Worm (Caenorhabditis elegans) whole organism, L2 larva: ENCODE measurements around the gene F44F4.3.
"Not testable (repeated sequence)": the region's sequence is repeated elsewhere in the genome, so short reads cannot be mapped to it uniquely, and the experiment has no call there.

Experiments
- C34F6.9 ChIP-seq: fragments of 150-350 bp; optimal IDR thresholded peaks from 2 replicates; lab custom pipeline; 2014; ENCODE audit warnings: missing biosample characterization, missing genetic modification characterization
- F13H6.1 ChIP-seq: sonication (generic microtip); optimal IDR thresholded peaks from 2 replicates; lab custom pipeline; 2016; ENCODE audit warnings: missing genetic modification characterization, missing compliant biosample characterization
- Y55F3AM.14 ChIP-seq: fragments of 200-800 bp; sonication (Bioruptor generic); optimal IDR thresholded peaks from 2 replicates; lab custom pipeline; 2018; ENCODE audit warnings: mild to moderate bottlenecking, missing genetic modification characterization, missing compliant biosample characterization
- blmp-1 ChIP-seq: sonication (generic microtip); optimal IDR thresholded peaks from 2 replicates; lab custom pipeline; 2017; ENCODE audit warnings: missing genetic modification characterization, mild to moderate bottlenecking, missing compliant biosample characterization, antibody characterized with exemption, moderate library complexity; ENCODE audit not compliant: insufficient read depth
- ceh-16 ChIP-seq: fragments of 150-350 bp; optimal IDR thresholded peaks from 2 replicates; lab custom pipeline; 2014; ENCODE audit warnings: missing biosample characterization, missing genetic modification characterization
- dmd-4 ChIP-seq: sonication (generic microtip); optimal IDR thresholded peaks from 2 replicates; lab custom pipeline; 2017; ENCODE audit warnings: missing biosample characterization, missing genetic modification characterization
- egl-27 ChIP-seq: sonication (generic microtip); optimal IDR thresholded peaks from 3 replicates; lab custom pipeline; 2017; ENCODE audit warnings: missing biosample characterization, missing genetic modification reagents, missing genetic modification characterization
- elt-3 ChIP-seq: sonication (generic microtip); optimal IDR thresholded peaks from 2 replicates; lab custom pipeline; 2017; ENCODE audit warnings: missing biosample characterization, missing genetic modification characterization
- fos-1 ChIP-seq: fragments of 150-350 bp; optimal IDR thresholded peaks from 2 replicates; lab custom pipeline; 2014; ENCODE audit warnings: missing biosample characterization, missing genetic modification characterization
- gmeb-1 ChIP-seq: fragments of 150-350 bp; optimal IDR thresholded peaks from 2 replicates; lab custom pipeline; 2014; ENCODE audit warnings: missing biosample characterization, missing genetic modification characterization
- lin-11 ChIP-seq: fragments of 150-350 bp; sonication (generic microtip); optimal IDR thresholded peaks from 2 replicates; lab custom pipeline; 2014; ENCODE audit warnings: missing biosample characterization, missing genetic modification characterization, inconsistent platforms, mixed read lengths
- lin-13 ChIP-seq: fragments of 150-350 bp; optimal IDR thresholded peaks from 2 replicates; lab custom pipeline; 2014; ENCODE audit warnings: missing biosample characterization, missing genetic modification reagents, missing genetic modification characterization
- lin-39 ChIP-seq: fragments of 150-350 bp; optimal IDR thresholded peaks from 2 replicates; lab custom pipeline; 2014; ENCODE audit warnings: missing biosample characterization, missing genetic modification reagents, missing genetic modification characterization
- lsy-2 ChIP-seq, 2 experiments: fragments of 150-350 bp in 1 of 2; sonication (generic microtip) in 1 of 2; optimal IDR thresholded peaks; 2 replicates each; lab custom pipeline; 2014 to 2017; ENCODE audit warnings: missing biosample characterization in 2 of 2, missing genetic modification characterization in 2 of 2
- mab-5 ChIP-seq: fragments of 150-350 bp; optimal IDR thresholded peaks from 2 replicates; lab custom pipeline; 2014; ENCODE audit warnings: missing biosample characterization, missing genetic modification characterization
- mbf-1 ChIP-seq: sonication (generic microtip); optimal IDR thresholded peaks from 2 replicates; lab custom pipeline; 2017; ENCODE audit warnings: missing biosample characterization, missing genetic modification characterization
- mdl-1 ChIP-seq, 2 experiments: fragments of 150-350 bp in 1 of 2; sonication (generic microtip) in 1 of 2; optimal IDR thresholded peaks; 2 replicates each; lab custom pipeline; 2017; ENCODE audit warnings: missing biosample characterization in 2 of 2, missing genetic modification characterization in 2 of 2
- nhr-10 ChIP-seq: sonication (generic microtip); optimal IDR thresholded peaks from 2 replicates; lab custom pipeline; 2017; ENCODE audit warnings: missing biosample characterization, missing genetic modification characterization
- nhr-11 ChIP-seq: fragments of 150-350 bp; optimal IDR thresholded peaks from 2 replicates; lab custom pipeline; 2014; ENCODE audit warnings: missing biosample characterization, missing genetic modification characterization
- nhr-12 ChIP-seq: fragments of 150-350 bp; optimal IDR thresholded peaks from 2 replicates; lab custom pipeline; 2014; ENCODE audit warnings: missing biosample characterization, missing genetic modification characterization
- nhr-129 ChIP-seq: fragments of 150-350 bp; optimal IDR thresholded peaks from 2 replicates; lab custom pipeline; 2014; ENCODE audit warnings: missing biosample characterization, missing genetic modification characterization
- nhr-23 ChIP-seq: fragments of 150-350 bp; optimal IDR thresholded peaks from 2 replicates; lab custom pipeline; 2014; ENCODE audit warnings: missing biosample characterization, missing genetic modification reagents, missing genetic modification characterization
- nhr-237 ChIP-seq: fragments of 150-350 bp; optimal IDR thresholded peaks from 2 replicates; lab custom pipeline; 2014; ENCODE audit warnings: missing biosample characterization, missing genetic modification characterization
- nhr-25 ChIP-seq: fragments of 150-350 bp; sonication (generic microtip); optimal IDR thresholded peaks from 3 replicates; lab custom pipeline; 2014; ENCODE audit warnings: missing biosample characterization, missing genetic modification characterization
- nhr-77 ChIP-seq: fragments of 150-350 bp; optimal IDR thresholded peaks from 2 replicates; lab custom pipeline; 2014; ENCODE audit warnings: missing biosample characterization, missing genetic modification characterization
- peb-1 ChIP-seq: fragments of 150-350 bp; optimal IDR thresholded peaks from 2 replicates; lab custom pipeline; 2014; ENCODE audit warnings: missing biosample characterization, missing genetic modification characterization
- sem-4 ChIP-seq: fragments of 150-350 bp; optimal IDR thresholded peaks from 2 replicates; lab custom pipeline; 2014; ENCODE audit warnings: missing biosample characterization, missing genetic modification reagents, missing genetic modification characterization
- skn-1 ChIP-seq: sonication (generic microtip); optimal IDR thresholded peaks from 2 replicates; lab custom pipeline; 2017; ENCODE audit warnings: missing biosample characterization, missing genetic modification characterization
- sma-9 ChIP-seq, 2 experiments: fragments of 150-350 bp in 1 of 2; sonication (generic microtip) in 1 of 2; optimal IDR thresholded peaks; 2 replicates each; lab custom pipeline; 2014 to 2016; ENCODE audit warnings: missing genetic modification characterization in 2 of 2, mild to moderate bottlenecking in 1 of 2, missing biosample characterization in 1 of 2, missing compliant biosample characterization in 1 of 2, missing genetic modification reagents in 1 of 2, moderate library complexity in 1 of 2
- snpc-4 ChIP-seq: fragments of 150-350 bp; optimal IDR thresholded peaks from 2 replicates; lab custom pipeline; 2014; ENCODE audit warnings: missing biosample characterization, missing genetic modification characterization
- unc-39 ChIP-seq: fragments of 150-350 bp; optimal IDR thresholded peaks from 2 replicates; lab custom pipeline; 2014; ENCODE audit warnings: missing biosample characterization, missing genetic modification characterization
- unc-55 ChIP-seq: fragments of 150-350 bp; sonication (generic microtip); optimal IDR thresholded peaks from 3 replicates; lab custom pipeline; 2014; ENCODE audit warnings: missing biosample characterization, missing genetic modification reagents, missing genetic modification characterization
- ztf-1 ChIP-seq: fragments of 200-800 bp; sonication (Bioruptor generic); conservative IDR thresholded peaks from 2 replicates; pipeline ENCODE4 v1.3.6; 2022; ENCODE audit warnings: missing genetic modification characterization, missing compliant biosample characterization
- ztf-11 ChIP-seq: sonication (generic microtip); optimal IDR thresholded peaks from 2 replicates; lab custom pipeline; 2017; ENCODE audit warnings: missing biosample characterization, missing genetic modification characterization

Gene F44F4.3

ce11 chrII:10904379-10904778 lies 18.7 kb upstream of the F44F4.3 start, which contains the start of gene sra-12:
Gene sra-12 (minus strand): TSS chrII:10904479.
- TF ChIP-seq lin-11 (tag; lab: Kevin White, UChicago); snpc-4 (tag; lab: Kevin White, UChicago); dmd-4: not testable (repeated sequence)
- TF ChIP-seq, all 48 proteins: peak for 0; not testable (repeated sequence) for 48

ce11 chrII:10902104-10902503 lies 16.4 kb upstream of the F44F4.3 start, which contains the start of gene gly-1:
Gene gly-1 (minus strand): TSS chrII:10902204.
- TF ChIP-seq gmeb-1 (tag; lab: Kevin White, UChicago) (no peak), lin-13 (GFP tag; lab: Kevin White, UChicago) (no peak), peb-1 (tag; lab: Kevin White, UChicago) (no peak)

ce11 chrII:10898998-10899397 lies 13.3 kb upstream of the F44F4.3 start:
- TF ChIP-seq nhr-12, result no peak
- TF ChIP-seq ceh-16 (tag; lab: Kevin White, UChicago), result no peak
- TF ChIP-seq skn-1 (tag; lab: Kevin White, UChicago), result no peak
- no peak for TF ChIP-seq C34F6.9 (tag; lab: Kevin White, UChicago)
- no peak for TF ChIP-seq nhr-25 (tag; lab: Kevin White, UChicago)
- no peak for TF ChIP-seq snpc-4 (tag; lab: Kevin White, UChicago)
- no peak for TF ChIP-seq ztf-1 (GFP tag; lab: Robert Waterston, UW)
- no peak for TF ChIP-seq mab-5 (tag; lab: Kevin White, UChicago)
- TF ChIP-seq nhr-10, result no peak
- TF ChIP-seq lin-13 (GFP tag; lab: Kevin White, UChicago), result no peak
- no peak for TF ChIP-seq unc-55 (GFP tag; lab: Kevin White, UChicago)
- TF ChIP-seq lin-39 (tag; lab: Kevin White, UChicago), result no peak
- TF ChIP-seq nhr-237 (tag; lab: Kevin White, UChicago), result no peak

ce11 chrII:10895959-10896358 lies 10.2 kb upstream of the F44F4.3 start:
- TF ChIP-seq nhr-77 (tag; lab: Kevin White, UChicago) (no peak), dmd-4 (no peak), F13H6.1 (tag; lab: Kevin White, UChicago) (no peak), mab-5 (tag; lab: Kevin White, UChicago) (no peak), fos-1 (tag; lab: Kevin White, UChicago) (no peak)

- TF ChIP-seq sma-9 (GFP tag; optimal IDR thresholded peaks at IDR 0.05; lab: Kevin White, UChicago), result no peak
- TF ChIP-seq sma-9 (tag; optimal IDR thresholded peaks at IDR 0.05; lab: Kevin White, UChicago), result no peak
- no peak for TF ChIP-seq lin-13 (GFP tag; lab: Kevin White, UChicago)
- no peak for TF ChIP-seq nhr-23 (tag; lab: Kevin White, UChicago)
- TF ChIP-seq Y55F3AM.14 (GFP tag; lab: Kevin White, UChicago), result no peak
These were observed 9.3 kb upstream of the F44F4.3 start, which contains the start of gene sra-10 for ce11 chrII:10894996-10895395. Gene sra-10 (minus strand): TSS chrII:10895096.

ce11 chrII:10888979-10889378 lies 3.3 kb upstream of the F44F4.3 start, which contains the start of gene ptr-8:
Gene ptr-8 (plus strand): TSS chrII:10889279.
- TF ChIP-seq mab-5 (tag; lab: Kevin White, UChicago), result no peak
- no peak for TF ChIP-seq nhr-129 (tag; lab: Kevin White, UChicago)
- no peak for TF ChIP-seq nhr-12
- TF ChIP-seq blmp-1, result no peak
- TF ChIP-seq mdl-1 (tag; optimal IDR thresholded peaks at IDR 0.05; lab: Kevin White, UChicago), result no peak
- TF ChIP-seq nhr-23 (tag; lab: Kevin White, UChicago), result no peak
- no peak for TF ChIP-seq ztf-11 (tag; lab: Kevin White, UChicago)
- TF ChIP-seq nhr-237 (tag; lab: Kevin White, UChicago), result no peak
- TF ChIP-seq elt-3, result no peak
- no peak for TF ChIP-seq lsy-2 (tag; optimal IDR thresholded peaks at IDR 0.05; lab: Kevin White, UChicago)
- no peak for TF ChIP-seq mbf-1
- TF ChIP-seq unc-39 (tag; lab: Kevin White, UChicago), result no peak
- no peak for TF ChIP-seq egl-27
- no peak for TF ChIP-seq unc-55 (GFP tag; lab: Kevin White, UChicago)
- no peak for TF ChIP-seq sma-9 (GFP tag; optimal IDR thresholded peaks at IDR 0.05; lab: Kevin White, UChicago)
- no peak for TF ChIP-seq sma-9 (tag; optimal IDR thresholded peaks at IDR 0.05; lab: Kevin White, UChicago)
- no peak for TF ChIP-seq nhr-11 (tag; lab: Kevin White, UChicago)
- no peak for TF ChIP-seq sem-4
